Worm (Caenorhabditis elegans) whole organism, L4/young adult: ENCODE measurements around the gene sec-61.G.

Experiments
- W03F9.2 ChIP-seq: fragments of 150-350 bp; optimal IDR thresholded peaks from 2 replicates; lab custom pipeline; 2014; ENCODE audit warnings: missing biosample characterization, missing genetic modification characterization
- dao-5 ChIP-seq: sonication (generic microtip); optimal IDR thresholded peaks from 2 replicates; lab custom pipeline; 2016; ENCODE audit warnings: missing genotype, missing genetic modification characterization, moderate library complexity, missing compliant biosample characterization
- him-1 ChIP-seq: sonication (generic microtip); optimal IDR thresholded peaks from 2 replicates; lab custom pipeline; 2016; ENCODE audit warnings: missing genotype, missing genetic modification reagents, missing genetic modification characterization, missing compliant biosample characterization

DNA sequence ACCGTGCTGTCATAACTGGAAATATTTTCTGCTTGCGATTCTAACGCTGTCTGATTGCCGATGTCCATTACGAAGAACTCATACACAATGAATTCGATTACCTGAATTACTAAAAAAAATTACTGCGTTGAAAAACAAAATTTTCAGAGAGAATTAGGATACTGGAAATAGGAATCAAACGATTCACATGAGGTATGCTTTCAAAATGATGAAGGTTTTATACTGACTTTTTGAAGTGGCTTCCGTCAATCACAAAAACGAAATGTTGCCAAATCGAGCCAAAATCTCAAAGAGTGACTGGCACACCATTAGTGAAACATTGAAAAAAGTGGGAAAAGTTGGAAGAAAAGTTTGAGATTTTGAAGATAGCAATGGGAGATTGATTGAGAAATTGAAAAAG lies 12.1 kb upstream of the sec-61.G start, which contains the start of gene zzz-1:
- TF ChIP-seq dao-5 = no peak
- TF ChIP-seq him-1 (tag; lab: Kevin White, UChicago) = no peak
- no peak for TF ChIP-seq W03F9.2 (tag; lab: Kevin White, UChicago)
